Fruit fly (Drosophila melanogaster) whole organism, embryonic: ENCODE measurements around the gene kek4.
A peak's percentile ranks its signal among the peaks of the same experiment; 100 is the strongest.

Experiments used
- Antp ChIP-seq: fragments of 200-800 bp; sonication (Bioruptor generic); optimal IDR thresholded peaks from 3 replicates; lab custom pipeline; 2016; ENCODE audit warnings: missing biosample characterization, missing genetic modification characterization
- B-H1 ChIP-seq: fragments of 200-800 bp; sonication (Bioruptor generic); IDR thresholded peaks from 3 replicates; pipeline ENCODE4 v1.3.6; 2022; ENCODE audit warnings: missing biosample characterization, missing genetic modification characterization
- CG1024 ChIP-seq: fragments of 200-800 bp; sonication (Bioruptor generic); IDR thresholded peaks from 2 replicates; pipeline ENCODE4 v1.3.6; 2022; ENCODE audit warnings: missing biosample characterization, missing genetic modification characterization
- CG10959 ChIP-seq: fragments of 200-800 bp; sonication (Bioruptor generic); IDR thresholded peaks from 2 replicates; pipeline ENCODE4 v1.3.6; 2022; ENCODE audit warnings: missing biosample characterization, missing genetic modification characterization
- CG12104 ChIP-seq: fragments of 200-800 bp; sonication (Bioruptor generic); optimal IDR thresholded peaks from 3 replicates; lab custom pipeline; 2016; ENCODE audit warnings: missing biosample characterization, missing genetic modification characterization
- CG12391 ChIP-seq: fragments of 200-800 bp; sonication (Bioruptor generic); optimal IDR thresholded peaks from 3 replicates; lab custom pipeline; 2018; ENCODE audit warnings: missing biosample characterization, mild to moderate bottlenecking, missing genetic modification characterization, moderate library complexity
- CG13424 ChIP-seq: fragments of 200-800 bp; sonication (Bioruptor generic); optimal IDR thresholded peaks from 2 replicates; lab custom pipeline; 2019; ENCODE audit warnings: missing biosample characterization, mild to moderate bottlenecking, missing genetic modification characterization, moderate library complexity
- CG13624 ChIP-seq: fragments of 200-800 bp; sonication (Bioruptor generic); optimal IDR thresholded peaks from 2 replicates; lab custom pipeline; 2016; ENCODE audit warnings: missing biosample characterization, missing genetic modification characterization
- CG14860 ChIP-seq: fragments of 200-800 bp; sonication (Bioruptor generic); IDR thresholded peaks from 3 replicates; pipeline ENCODE4 v1.3.6; 2022; ENCODE audit warnings: missing biosample characterization, missing genetic modification characterization; ENCODE audit not compliant: partially characterized antibody
- CG16779 ChIP-seq: fragments of 200-800 bp; sonication (Bioruptor generic); IDR thresholded peaks from 2 replicates; pipeline ENCODE4 v1.3.6; 2022; ENCODE audit warnings: missing biosample characterization, missing genetic modification characterization
- CG17359 ChIP-seq: fragments of 200-800 bp; sonication (Bioruptor generic); optimal IDR thresholded peaks from 3 replicates; lab custom pipeline; 2018; ENCODE audit warnings: missing biosample characterization, mild to moderate bottlenecking, missing genetic modification characterization, moderate library complexity
- CG17829 ChIP-seq: fragments of 200-800 bp; optimal IDR thresholded peaks from 2 replicates; lab custom pipeline; 2019; ENCODE audit warnings: missing biosample characterization, mild to moderate bottlenecking, missing genetic modification characterization, moderate library complexity
- CG31441 ChIP-seq: fragments of 200-800 bp; sonication (Bioruptor generic); IDR thresholded peaks from 2 replicates; pipeline ENCODE4 v1.3.6; 2022; ENCODE audit warnings: missing biosample characterization, missing genetic modification characterization
- CG34224 ChIP-seq: fragments of 200-800 bp; sonication (Bioruptor generic); IDR thresholded peaks from 3 replicates; pipeline ENCODE4 v1.3.6; 2022; ENCODE audit warnings: missing biosample characterization, missing genetic modification characterization; ENCODE audit not compliant: partially characterized antibody
- CG4730 ChIP-seq: fragments of 200-800 bp; sonication (Bioruptor generic); IDR thresholded peaks from 2 replicates; pipeline ENCODE4 v1.3.6; 2022; ENCODE audit warnings: missing biosample characterization, missing genetic modification characterization
- CG6272 ChIP-seq: fragments of 200-800 bp; sonication (Bioruptor generic); IDR thresholded peaks from 2 replicates; pipeline ENCODE4 v1.3.6; 2022; ENCODE audit warnings: missing biosample characterization, missing genetic modification characterization
- CG6689 ChIP-seq: fragments of 200-800 bp; sonication (Bioruptor generic); IDR thresholded peaks from 2 replicates; pipeline ENCODE4 v1.3.6; 2022; ENCODE audit warnings: missing biosample characterization, missing genetic modification characterization
- CG8944 ChIP-seq: fragments of 200-800 bp; sonication (Bioruptor generic); optimal IDR thresholded peaks from 3 replicates; lab custom pipeline; 2016; ENCODE audit warnings: missing biosample characterization, missing genetic modification characterization
- CG9727 ChIP-seq: fragments of 200-800 bp; sonication (Bioruptor generic); optimal IDR thresholded peaks from 3 replicates; lab custom pipeline; 2017; ENCODE audit warnings: missing biosample characterization, mild to moderate bottlenecking, missing genetic modification characterization
- CHES-1-like ChIP-seq: fragments of 200-800 bp; sonication (Bioruptor generic); optimal IDR thresholded peaks from 2 replicates; lab custom pipeline; 2016; ENCODE audit warnings: missing biosample characterization, missing genetic modification characterization
- Ets65A ChIP-seq: fragments of 200-800 bp; sonication (Bioruptor generic); peaks from one replicate; lab custom pipeline; 2016; ENCODE audit warnings: missing biosample characterization, missing genetic modification characterization
- Fer1 ChIP-seq: fragments of 200-800 bp; sonication (Bioruptor generic); optimal IDR thresholded peaks from 2 replicates; lab custom pipeline; 2017; ENCODE audit warnings: missing biosample characterization, mild to moderate bottlenecking, missing genetic modification characterization
- Gug ChIP-seq: fragments of 200-800 bp; sonication (Bioruptor generic); IDR thresholded peaks from 4 replicates; pipeline ENCODE4 v1.3.6; 2022; ENCODE audit warnings: missing biosample characterization, missing genetic modification characterization
- HHEX ChIP-seq: fragments of 200-800 bp; sonication (Bioruptor generic); optimal IDR thresholded peaks from 3 replicates; lab custom pipeline; 2017; ENCODE audit warnings: missing biosample characterization, mild to moderate bottlenecking, missing genetic modification characterization, missing genetic modification reagents
- HLH3B ChIP-seq: fragments of 200-800 bp; sonication (Bioruptor generic); IDR thresholded peaks from 2 replicates; pipeline ENCODE4 v1.3.6; 2022; ENCODE audit warnings: missing biosample characterization, missing genetic modification characterization
- Hr51 ChIP-seq, 2 experiments: fragments of 200-800 bp; sonication (Bioruptor generic); optimal IDR thresholded peaks; 2 replicates in 1 of 2; 3 replicates in 1 of 2; lab custom pipeline; 2016 to 2018; ENCODE audit warnings: missing biosample characterization in 2 of 2, missing genetic modification characterization in 2 of 2, mild to moderate bottlenecking in 1 of 2, moderate library complexity in 1 of 2
- Jarid2 ChIP-seq: fragments of 200-800 bp; sonication (Bioruptor generic); optimal IDR thresholded peaks from 3 replicates; lab custom pipeline; 2017; ENCODE audit warnings: mild to moderate bottlenecking, missing biosample characterization, missing genetic modification reagents, missing genetic modification characterization
- NC2α ChIP-seq: fragments of 200-800 bp; sonication (Bioruptor generic); optimal IDR thresholded peaks from 2 replicates; lab custom pipeline; 2016; ENCODE audit warnings: missing biosample characterization, missing genetic modification characterization
- NC2β ChIP-seq: fragments of 200-800 bp; sonication (Bioruptor generic); optimal IDR thresholded peaks from 2 replicates; lab custom pipeline; 2016; ENCODE audit warnings: missing biosample characterization, missing genetic modification characterization
- NK7.1 ChIP-seq: fragments of 200-800 bp; sonication (Bioruptor generic); optimal IDR thresholded peaks from 3 replicates; lab custom pipeline; 2016; ENCODE audit warnings: missing biosample characterization, missing genetic modification characterization
- Opbp ChIP-seq: fragments of 200-800 bp; sonication (Bioruptor generic); IDR thresholded peaks from 3 replicates; pipeline ENCODE4 v1.3.6; 2022; ENCODE audit warnings: missing biosample characterization, missing genetic modification characterization; ENCODE audit not compliant: partially characterized antibody
- Ssrp ChIP-seq: fragments of 200-800 bp; sonication (Bioruptor generic); optimal IDR thresholded peaks from 2 replicates; lab custom pipeline; 2018; ENCODE audit warnings: missing biosample characterization, mild to moderate bottlenecking, missing genetic modification characterization, moderate library complexity
- bbx ChIP-seq: fragments of 200-800 bp; sonication (Bioruptor generic); IDR thresholded peaks from 2 replicates; pipeline ENCODE4 v1.3.6; 2022; ENCODE audit warnings: missing biosample characterization, missing genetic modification characterization; ENCODE audit not compliant: partially characterized antibody
- chinmo ChIP-seq: fragments of 200-800 bp; sonication (Bioruptor generic); IDR thresholded peaks from 4 replicates; pipeline ENCODE4 v1.3.6; 2022; ENCODE audit warnings: missing biosample characterization, missing genetic modification characterization; ENCODE audit not compliant: partially characterized antibody
- ewg ChIP-seq: fragments of 200-800 bp; sonication (Bioruptor generic); optimal IDR thresholded peaks from 3 replicates; lab custom pipeline; 2017; ENCODE audit warnings: mild to moderate bottlenecking, missing biosample characterization, missing genetic modification reagents, missing genetic modification characterization
- fd64A ChIP-seq: fragments of 200-800 bp; sonication (Bioruptor generic); optimal IDR thresholded peaks from 3 replicates; lab custom pipeline; 2018; ENCODE audit warnings: missing biosample characterization, mild to moderate bottlenecking, missing genetic modification characterization
- grau ChIP-seq: fragments of 200-800 bp; optimal IDR thresholded peaks from 3 replicates; lab custom pipeline; 2019; ENCODE audit warnings: missing biosample characterization, mild to moderate bottlenecking, missing genetic modification characterization, moderate library complexity
- gt ChIP-seq: fragments of 200-800 bp; sonication (Bioruptor generic); IDR thresholded peaks from 2 replicates; pipeline ENCODE4 v1.3.6; 2022; ENCODE audit warnings: missing biosample characterization, missing genetic modification characterization
- insv ChIP-seq, 2 experiments: fragments of 200-800 bp; sonication (Bioruptor generic); optimal IDR thresholded peaks; 3 replicates each; lab custom pipeline; 2016 to 2018; ENCODE audit warnings: missing biosample characterization in 2 of 2, missing genetic modification characterization in 2 of 2
- inv ChIP-seq: fragments of 200-800 bp; sonication (Bioruptor generic); IDR thresholded peaks from 2 replicates; pipeline ENCODE4 v1.3.6; 2022; ENCODE audit warnings: missing biosample characterization, missing genetic modification characterization; ENCODE audit not compliant: partially characterized antibody
- mam ChIP-seq: fragments of 200-800 bp; sonication (Bioruptor generic); optimal IDR thresholded peaks from 3 replicates; lab custom pipeline; 2016; ENCODE audit warnings: missing biosample characterization, missing genetic modification characterization
- nerfin-1 ChIP-seq: fragments of 200-800 bp; sonication (Bioruptor generic); optimal IDR thresholded peaks from 3 replicates; lab custom pipeline; 2019; ENCODE audit warnings: missing biosample characterization, mild to moderate bottlenecking, missing genetic modification characterization, moderate library complexity
- pros ChIP-seq: fragments of 200-800 bp; sonication (Bioruptor generic); optimal IDR thresholded peaks from 3 replicates; lab custom pipeline; 2019; ENCODE audit warnings: missing biosample characterization, mild to moderate bottlenecking, missing genetic modification characterization, moderate library complexity
- repo ChIP-seq: fragments of 200-800 bp; sonication (Bioruptor generic); optimal IDR thresholded peaks from 2 replicates; lab custom pipeline; 2016; ENCODE audit warnings: missing biosample characterization, missing genetic modification characterization
- scrt ChIP-seq: fragments of 200-800 bp; sonication (Bioruptor generic); optimal IDR thresholded peaks from 2 replicates; lab custom pipeline; 2018; ENCODE audit warnings: missing biosample characterization, mild to moderate bottlenecking, missing genetic modification characterization, moderate library complexity
- sens ChIP-seq: fragments of 200-800 bp; sonication (Bioruptor generic); peaks from one replicate; lab custom pipeline; 2016; ENCODE audit warnings: missing biosample characterization, missing genetic modification characterization
- tna ChIP-seq: fragments of 200-800 bp; sonication (Bioruptor generic); IDR thresholded peaks from 2 replicates; pipeline ENCODE4 v1.3.6; 2022; ENCODE audit warnings: missing biosample characterization, missing genetic modification characterization; ENCODE audit not compliant: partially characterized antibody
- toy ChIP-seq: fragments of 200-800 bp; sonication (Bioruptor generic); IDR thresholded peaks from 2 replicates; pipeline ENCODE4 v1.3.6; 2022; ENCODE audit warnings: missing biosample characterization, missing genetic modification characterization

The kek4 gene

DNA sequence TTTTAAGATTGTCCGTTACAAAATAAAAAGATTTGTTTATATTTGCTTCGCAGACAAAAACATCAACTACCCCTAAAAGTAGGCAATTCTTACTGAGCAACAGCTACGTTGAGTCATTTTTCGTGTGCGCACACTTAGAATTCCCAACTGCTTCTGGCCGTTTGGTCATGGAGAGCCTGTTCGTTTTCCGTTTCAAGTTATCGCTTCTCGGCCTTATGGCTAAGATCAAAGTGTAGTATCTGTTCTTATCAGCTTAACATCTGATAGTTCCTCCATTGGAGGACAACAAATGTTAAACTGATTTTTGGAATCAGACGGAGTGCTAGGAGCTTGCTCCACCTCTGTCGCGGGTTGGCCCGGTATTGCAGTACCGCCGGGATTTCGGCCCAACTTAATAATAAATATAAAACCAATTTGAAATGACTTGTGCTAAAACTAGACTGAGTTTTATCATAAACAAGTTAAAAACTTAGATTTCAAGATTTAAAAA is 535 bp upstream of the kek4 start (continued):
- peak; percentile 24 for TF ChIP-seq CHES-1-like (GFP tag; lab: Kevin White, UChicago)
- TF ChIP-seq chinmo (GFP tag; lab: Robert Waterston, UW), result 0 out of 4 replicates have a peak, but pooled peaks have one; percentile 51
- peak; percentile 36 for TF ChIP-seq mam (GFP tag; lab: Kevin White, UChicago)
- TF ChIP-seq sens (GFP tag; lab: Kevin White, UChicago), result peak; percentile 93
- TF ChIP-seq grau (tag; lab: Kevin White, UChicago), result peak; percentile 41
- peak; percentile 75 for TF ChIP-seq Antp (GFP tag; lab: Kevin White, UChicago)
- peak; percentile 73 for TF ChIP-seq repo (GFP tag; lab: Kevin White, UChicago)
- TF ChIP-seq CG12104 (GFP tag; lab: Kevin White, UChicago), result peak; percentile 5
- TF ChIP-seq Gug (GFP tag; lab: Robert Waterston, UW), result peak; percentile 49; the same call in 2 of the 4 replicates
- peak; percentile 50; the same call in 1 of the 2 replicates for TF ChIP-seq CG1024 (GFP tag; lab: Robert Waterston, UW)
- TF ChIP-seq Ets65A (GFP tag; lab: Kevin White, UChicago), result peak; percentile 93
- peak; percentile 33; the same call in 1 of the 2 replicates for TF ChIP-seq inv (GFP tag; lab: Robert Waterston, UW)
- peak; percentile 44; the same call in 1 of the 2 replicates for TF ChIP-seq CG4730 (GFP tag; lab: Robert Waterston, UW)
- peak; percentile 77 for TF ChIP-seq bbx
- peak; percentile 83 for TF ChIP-seq CG17359 (tag; lab: Kevin White, UChicago)
- peak; percentile 55 for TF ChIP-seq tna (GFP tag; lab: Robert Waterston, UW)
- TF ChIP-seq Ssrp (tag; lab: Kevin White, UChicago), result peak; percentile 2
- TF ChIP-seq HHEX (GFP tag; lab: Kevin White, UChicago), result peak; percentile 69
- peak; percentile 71 for TF ChIP-seq CG13624 (GFP tag; lab: Kevin White, UChicago)
- peak in 1 of 2 experiments; percentile 47 for TF ChIP-seq Hr51 (GFP tag; optimal IDR thresholded peaks at IDR 0.05; lab: Kevin White, UChicago)
- peak; percentile 69 for TF ChIP-seq Jarid2 (GFP tag; lab: Kevin White, UChicago)
- peak; percentile 26; the same call in 1 of the 2 replicates for TF ChIP-seq CG6689
- peak; percentile 39 for TF ChIP-seq scrt (GFP tag; lab: Kevin White, UChicago)
- TF ChIP-seq Fer1, result peak; percentile 10
- peak; percentile 28; the same call in 1 of the 2 replicates for TF ChIP-seq CG6272 (GFP tag; lab: Robert Waterston, UW)
- TF ChIP-seq Opbp (GFP tag; lab: Robert Waterston, UW), result peak; percentile 72
- peak; percentile 75 for TF ChIP-seq CG10959
- TF ChIP-seq gt (GFP tag; lab: Robert Waterston, UW), result peak; percentile 44; the same call in 1 of the 2 replicates
- TF ChIP-seq nerfin-1, result peak; percentile 28
- TF ChIP-seq toy (GFP tag; lab: Robert Waterston, UW), result 0 out of 2 replicates have a peak, but pooled peaks have one; percentile 34
- peak in 1 of 2 experiments; percentile 63 for TF ChIP-seq insv (GFP tag; optimal IDR thresholded peaks at IDR 0.05; lab: Kevin White, UChicago)
- peak; percentile 73 for TF ChIP-seq CG17829
- peak; percentile 53 for TF ChIP-seq NC2α
- TF ChIP-seq CG14860, result peak; percentile 48
- TF ChIP-seq NK7.1 (GFP tag; lab: Kevin White, UChicago), result peak; percentile 3
- TF ChIP-seq CG13424, result peak; percentile 1
- TF ChIP-seq HLH3B, result peak; percentile 66; the same call in 1 of the 2 replicates
- peak; percentile 98 for TF ChIP-seq pros (GFP tag; lab: Kevin White, UChicago)
- peak; percentile 25 for TF ChIP-seq CG9727 (GFP tag; lab: Kevin White, UChicago)
- TF ChIP-seq CG34224 (GFP tag; lab: Robert Waterston, UW), result peak; percentile 35; the same call in 1 of the 3 replicates
- peak; percentile 53; the same call in 1 of the 2 replicates for TF ChIP-seq CG31441 (GFP tag; lab: Robert Waterston, UW)
- peak; percentile 35 for TF ChIP-seq fd64A (GFP tag; lab: Kevin White, UChicago)
- TF ChIP-seq NC2β, result peak; percentile 69
- TF ChIP-seq CG8944 (GFP tag; lab: Kevin White, UChicago), result peak; percentile 41
- TF ChIP-seq ewg (GFP tag; lab: Kevin White, UChicago), result peak; percentile 38
- peak; percentile 51; the same call in 1 of the 2 replicates for TF ChIP-seq CG16779 (GFP tag; lab: Robert Waterston, UW)
- TF ChIP-seq B-H1 (GFP tag; lab: Robert Waterston, UW), result peak; percentile 40; the same call in 1 of the 3 replicates
- TF ChIP-seq CG12391 (tag; lab: Kevin White, UChicago), result peak; percentile 33
